Worm (Caenorhabditis elegans) whole organism, L3 larva: ENCODE data around the gene C34C12.7.

ENCODE experiments used
- R02D3.7 ChIP-seq: fragments of 150-350 bp; optimal IDR thresholded peaks from 2 replicates; lab custom pipeline; 2014; ENCODE audit warnings: missing biosample characterization, missing genetic modification characterization
- ZK546.5 ChIP-seq: sonication (generic microtip); optimal IDR thresholded peaks from 2 replicates; lab custom pipeline; 2017; ENCODE audit warnings: missing biosample characterization, missing genetic modification characterization
- aly-2 ChIP-seq: fragments of 150-350 bp; optimal IDR thresholded peaks from 2 replicates; lab custom pipeline; 2014; ENCODE audit warnings: missing biosample characterization, missing genetic modification characterization
- ama-1 ChIP-seq: fragments of 150-350 bp; optimal IDR thresholded peaks from 2 replicates; lab custom pipeline; 2018
- ceh-16 ChIP-seq: sonication (generic microtip); optimal IDR thresholded peaks from 2 replicates; lab custom pipeline; 2017; ENCODE audit warnings: missing biosample characterization, missing genetic modification characterization
- ceh-28 ChIP-seq: fragments of 150-350 bp; optimal IDR thresholded peaks from 2 replicates; lab custom pipeline; 2014; ENCODE audit warnings: missing biosample characterization, missing genetic modification reagents, missing genetic modification characterization
- ceh-82 ChIP-seq: fragments of 150-350 bp; optimal IDR thresholded peaks from 2 replicates; lab custom pipeline; 2014; ENCODE audit warnings: missing biosample characterization, missing genetic modification characterization
- ceh-9 ChIP-seq: sonication (generic microtip); optimal IDR thresholded peaks from 2 replicates; lab custom pipeline; 2018; ENCODE audit warnings: missing biosample characterization, missing genetic modification characterization
- daf-12 ChIP-seq: fragments of 150-350 bp; optimal IDR thresholded peaks from 2 replicates; lab custom pipeline; 2014; ENCODE audit warnings: missing biosample characterization, missing genetic modification reagents, missing genetic modification characterization
- egl-27 ChIP-seq: sonication (generic microtip); optimal IDR thresholded peaks from 4 replicates; lab custom pipeline; 2017; ENCODE audit warnings: missing biosample characterization, missing genetic modification reagents, missing genetic modification characterization
- egl-5 ChIP-seq: fragments of 150-350 bp; optimal IDR thresholded peaks from 2 replicates; lab custom pipeline; 2017; ENCODE audit warnings: missing biosample characterization, missing genetic modification reagents, missing genetic modification characterization, inconsistent platforms
- elt-2 ChIP-seq: sonication (generic microtip); optimal IDR thresholded peaks from 2 replicates; lab custom pipeline; 2016; ENCODE audit warnings: missing genetic modification reagents, mild to moderate bottlenecking, missing genetic modification characterization, missing compliant biosample characterization
- elt-3 ChIP-seq, 3 experiments: fragments of 150-350 bp in 1 of 3; sonication (generic microtip) in 2 of 3; optimal IDR thresholded peaks; 2 replicates in 2 of 3; 4 replicates in 1 of 3; lab custom pipeline; 2014 to 2017; ENCODE audit warnings: missing biosample characterization in 3 of 3, missing genetic modification characterization in 3 of 3
- eor-1 ChIP-seq, 2 experiments: fragments of 150-350 bp; optimal IDR thresholded peaks; 2 replicates each; lab custom pipeline; 2014 to 2018; ENCODE audit warnings: missing biosample characterization in 2 of 2, missing genetic modification characterization in 2 of 2
- fkh-10 ChIP-seq: sonication (generic microtip); optimal IDR thresholded peaks from 2 replicates; lab custom pipeline; 2017; ENCODE audit warnings: missing biosample characterization, missing genetic modification reagents, missing genetic modification characterization
- fkh-2 ChIP-seq: fragments of 150-350 bp; optimal IDR thresholded peaks from 2 replicates; lab custom pipeline; 2014; ENCODE audit warnings: missing biosample characterization, missing genetic modification reagents, missing genetic modification characterization
- hmg-11 ChIP-seq: sonication (generic microtip); optimal IDR thresholded peaks from 2 replicates; lab custom pipeline; 2016; ENCODE audit warnings: missing genetic modification characterization, missing compliant biosample characterization
- jun-1 ChIP-seq: fragments of 150-350 bp; optimal IDR thresholded peaks from 2 replicates; lab custom pipeline; 2014; ENCODE audit warnings: missing biosample characterization, missing genetic modification reagents, missing genetic modification characterization
- lin-15B ChIP-seq: fragments of 150-350 bp; optimal IDR thresholded peaks from 2 replicates; lab custom pipeline; 2014; ENCODE audit warnings: missing biosample characterization, missing genetic modification characterization
- lin-39 ChIP-seq: fragments of 150-350 bp; optimal IDR thresholded peaks from 2 replicates; lab custom pipeline; 2018; ENCODE audit warnings: missing biosample characterization, missing genetic modification reagents, missing genetic modification characterization
- lsy-12 ChIP-seq: sonication (generic microtip); optimal IDR thresholded peaks from 2 replicates; lab custom pipeline; 2016; ENCODE audit warnings: mild to moderate bottlenecking, missing genetic modification characterization, missing compliant biosample characterization
- mdl-1 ChIP-seq: fragments of 150-350 bp; optimal IDR thresholded peaks from 2 replicates; lab custom pipeline; 2014; ENCODE audit warnings: missing biosample characterization, missing genetic modification characterization
- nfya-1 ChIP-seq: sonication (generic microtip); optimal IDR thresholded peaks from 2 replicates; lab custom pipeline; 2017; ENCODE audit warnings: missing genetic modification characterization, mild to moderate bottlenecking, missing compliant biosample characterization, antibody characterized with exemption, moderate library complexity; ENCODE audit not compliant: insufficient read depth
- nhr-11 ChIP-seq: fragments of 150-350 bp; optimal IDR thresholded peaks from 2 replicates; lab custom pipeline; 2014; ENCODE audit warnings: missing biosample characterization, missing genetic modification characterization
- nhr-12 ChIP-seq: fragments of 150-350 bp; optimal IDR thresholded peaks from 2 replicates; lab custom pipeline; 2014; ENCODE audit warnings: missing biosample characterization, missing genetic modification characterization
- nhr-23 ChIP-seq: fragments of 150-350 bp; optimal IDR thresholded peaks from 2 replicates; lab custom pipeline; 2014; ENCODE audit warnings: missing biosample characterization, missing genetic modification reagents, missing genetic modification characterization
- nhr-237 ChIP-seq: fragments of 150-350 bp; optimal IDR thresholded peaks from 2 replicates; lab custom pipeline; 2014; ENCODE audit warnings: missing biosample characterization, missing genetic modification characterization
- nhr-25 ChIP-seq: sonication (generic microtip); optimal IDR thresholded peaks from 2 replicates; lab custom pipeline; 2017; ENCODE audit warnings: missing biosample characterization, missing genetic modification characterization
- nhr-28 ChIP-seq: fragments of 150-350 bp; optimal IDR thresholded peaks from 2 replicates; lab custom pipeline; 2014; ENCODE audit warnings: missing biosample characterization, missing genetic modification characterization
- nhr-67 ChIP-seq: fragments of 150-350 bp; optimal IDR thresholded peaks from 2 replicates; lab custom pipeline; 2014; ENCODE audit warnings: missing biosample characterization, missing genetic modification characterization
- nhr-76 ChIP-seq: fragments of 150-350 bp; sonication (generic microtip); optimal IDR thresholded peaks from 5 replicates; lab custom pipeline; 2014; ENCODE audit warnings: missing biosample characterization, missing genetic modification characterization
- nhr-77 ChIP-seq: fragments of 150-350 bp; optimal IDR thresholded peaks from 2 replicates; lab custom pipeline; 2014; ENCODE audit warnings: missing biosample characterization, missing genetic modification characterization
- pha-4 ChIP-seq: fragments of 150-350 bp; optimal IDR thresholded peaks from 2 replicates; lab custom pipeline; 2014; ENCODE audit warnings: missing biosample characterization, missing genetic modification reagents, missing genetic modification characterization
- pqm-1 ChIP-seq: fragments of 150-350 bp; optimal IDR thresholded peaks from 2 replicates; lab custom pipeline; 2017; ENCODE audit warnings: missing biosample characterization, missing genetic modification characterization, inconsistent platforms
- sea-2 ChIP-seq: fragments of 150-350 bp; sonication (generic microtip); optimal IDR thresholded peaks from 4 replicates; lab custom pipeline; 2014; ENCODE audit warnings: missing biosample characterization, missing genetic modification reagents, missing genetic modification characterization
- skn-1 ChIP-seq: fragments of 150-350 bp; optimal IDR thresholded peaks from 2 replicates; lab custom pipeline; 2014; ENCODE audit warnings: missing biosample characterization, missing genetic modification characterization
- snpc-4 ChIP-seq: fragments of 150-350 bp; optimal IDR thresholded peaks from 2 replicates; lab custom pipeline; 2014; ENCODE audit warnings: missing biosample characterization, missing genetic modification characterization
- unc-39 ChIP-seq: sonication (generic microtip); optimal IDR thresholded peaks from 4 replicates; lab custom pipeline; 2017; ENCODE audit warnings: missing biosample characterization, missing genetic modification characterization
- unc-62 ChIP-seq: fragments of 150-350 bp; sonication (generic microtip); optimal IDR thresholded peaks from 4 replicates; lab custom pipeline; 2014; ENCODE audit warnings: missing biosample characterization, missing genetic modification reagents, missing genetic modification characterization
- zag-1 ChIP-seq: fragments of 150-350 bp; optimal IDR thresholded peaks from 2 replicates; lab custom pipeline; 2014; ENCODE audit warnings: missing biosample characterization, missing genetic modification characterization
- ztf-11 ChIP-seq: fragments of 150-350 bp; optimal IDR thresholded peaks from 2 replicates; lab custom pipeline; 2014; ENCODE audit warnings: missing biosample characterization, missing genetic modification characterization
- ztf-4 ChIP-seq: fragments of 150-350 bp; optimal IDR thresholded peaks from 2 replicates; lab custom pipeline; 2014; ENCODE audit warnings: missing biosample characterization, missing genetic modification characterization

C34C12.7 gene

DNA sequence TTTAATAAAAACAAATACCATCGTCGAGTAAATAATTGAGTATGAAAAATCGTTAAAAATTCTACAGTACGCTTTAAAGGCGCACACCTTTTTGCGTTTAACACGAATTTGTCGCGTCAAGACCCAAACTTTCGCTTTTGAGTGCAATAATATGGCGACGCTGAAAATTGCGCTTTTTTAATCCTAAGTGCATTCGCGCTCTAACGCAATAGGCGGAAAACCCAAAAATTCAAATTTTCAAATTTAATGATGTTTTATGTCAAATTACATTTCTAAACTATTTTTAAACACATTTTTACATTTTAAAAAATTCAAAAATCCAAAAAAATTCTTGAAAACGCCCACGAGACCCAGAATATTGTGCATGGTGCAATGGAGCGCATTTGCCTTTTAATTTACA, 23.7 kb upstream of the C34C12.7 start:
- TF ChIP-seq R02D3.7 (tag; lab: Kevin White, UChicago) (no peak), ceh-28 (tag; lab: Kevin White, UChicago) (no peak), lsy-12 (tag; lab: Kevin White, UChicago) (no peak), daf-12 (tag; lab: Kevin White, UChicago) (no peak), nhr-67 (no peak), nhr-237 (no peak), nhr-28 (tag; lab: Kevin White, UChicago) (no peak), ZK546.5 (tag; lab: Kevin White, UChicago) (no peak), nhr-12 (tag; lab: Kevin White, UChicago) (no peak), nhr-77 (tag; lab: Kevin White, UChicago) (no peak), nhr-23 (tag; lab: Kevin White, UChicago) (no peak), snpc-4 (no peak), sea-2 (GFP tag; lab: Kevin White, UChicago) (no peak), nfya-1 (tag; lab: Kevin White, UChicago) (no peak), ceh-9 (tag; lab: Kevin White, UChicago) (no peak), lin-15B (tag; lab: Kevin White, UChicago) (no peak), zag-1 (tag; lab: Kevin White, UChicago) (no peak), ztf-11 (no peak), elt-2 (tag; lab: Kevin White, UChicago) (no peak), fkh-10 (GFP tag; lab: Kevin White, UChicago) (no peak)

DNA sequence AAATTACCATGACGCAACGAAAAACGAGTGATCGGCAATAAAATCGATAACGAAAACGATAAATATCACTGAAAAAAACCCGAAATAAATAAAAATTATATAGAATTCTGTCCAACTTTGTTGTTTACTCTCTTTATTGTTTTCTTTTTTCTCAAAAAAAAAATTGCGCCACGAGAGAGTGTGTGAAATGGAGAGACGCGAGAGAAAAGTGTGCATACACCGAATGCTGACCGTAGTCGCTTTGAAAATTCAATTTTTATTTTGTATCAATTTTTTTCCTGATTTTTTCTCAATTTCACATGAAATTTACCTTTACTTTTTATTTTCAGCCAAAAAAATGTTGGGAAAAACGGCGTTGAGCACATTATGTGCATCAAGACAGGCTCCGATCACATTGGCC, 21.8 kb upstream of the C34C12.7 start, which contains the start of the genes M01F1.4 and mrpl-35:
Gene M01F1.4 (minus strand): TSS at position 126 of the 400 bp plus-strand sequence.
Gene mrpl-35 (plus strand): TSS at position 330 of the 400 bp plus-strand sequence.
- no peak for TF ChIP-seq mdl-1
- TF ChIP-seq elt-2 (tag; lab: Kevin White, UChicago): peak; percentile 14
- TF ChIP-seq nhr-23 (tag; lab: Kevin White, UChicago): peak; percentile 3
- TF ChIP-seq elt-3 (tag; optimal IDR thresholded peaks at IDR 0.05; lab: Kevin White, UChicago): no peak
- no peak for TF ChIP-seq daf-12 (tag; lab: Kevin White, UChicago)
- no peak for TF ChIP-seq ztf-4 (tag; lab: Kevin White, UChicago)
- no peak for TF ChIP-seq skn-1 (tag; lab: Kevin White, UChicago)
- no peak for TF ChIP-seq nhr-77 (tag; lab: Kevin White, UChicago)
- no peak for TF ChIP-seq ceh-28 (tag; lab: Kevin White, UChicago)
- TF ChIP-seq sea-2 (GFP tag; lab: Kevin White, UChicago): no peak
- peak; percentile 62 for TF ChIP-seq lin-15B (tag; lab: Kevin White, UChicago)
- no peak for TF ChIP-seq jun-1
- TF ChIP-seq ztf-11: no peak
- no peak for TF ChIP-seq zag-1 (tag; lab: Kevin White, UChicago)
- no peak for TF ChIP-seq pqm-1 (tag; lab: Kevin White, UChicago)
- TF ChIP-seq R02D3.7 (tag; lab: Kevin White, UChicago): no peak
- TF ChIP-seq nfya-1 (tag; lab: Kevin White, UChicago): peak; percentile 87
- TF ChIP-seq pha-4: peak; percentile 95
- peak; percentile 12 for TF ChIP-seq lin-39 (tag; lab: Kevin White, UChicago)
- TF ChIP-seq hmg-11 (tag; lab: Kevin White, UChicago): peak; percentile 45
- TF ChIP-seq snpc-4: peak; percentile 65
- no peak for TF ChIP-seq egl-5
- no peak for TF ChIP-seq unc-62 (GFP tag; lab: Kevin White, UChicago)

DNA sequence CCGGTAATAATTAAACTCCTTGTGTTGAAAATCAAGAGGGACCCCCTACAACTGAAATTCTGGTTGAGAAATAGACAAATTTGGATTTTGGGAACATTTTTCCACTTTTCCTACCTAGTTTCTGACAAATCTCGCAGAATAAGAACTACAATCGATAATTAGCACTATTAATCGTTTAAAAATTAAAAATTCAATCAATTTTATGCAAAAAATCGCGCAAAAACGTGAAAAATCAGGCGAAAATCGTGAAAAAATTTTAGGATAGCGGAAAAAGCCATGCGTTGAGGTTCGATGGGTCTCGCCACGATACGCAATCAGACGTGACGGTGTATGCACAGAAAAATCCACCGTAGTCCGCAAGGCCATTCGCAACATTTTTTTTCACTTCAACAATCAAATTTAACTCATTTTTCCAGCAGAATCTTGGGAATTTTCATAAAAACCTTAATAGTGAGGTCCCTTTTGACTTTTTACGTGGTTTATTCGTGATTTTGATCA, 17.0 kb upstream of the C34C12.7 start, which contains the start of gene lias-1:
Gene lias-1 (minus strand): TSS at position 51 of the 498 bp plus-strand sequence.
- TF ChIP-seq eor-1 (tag; optimal IDR thresholded peaks at IDR 0.05; lab: Kevin White, UChicago): no peak
- peak; percentile 73 for TF ChIP-seq snpc-4
- no peak for TF ChIP-seq elt-3 (tag; optimal IDR thresholded peaks at IDR 0.05; lab: Kevin White, UChicago)
- peak; percentile 93 for TF ChIP-seq nhr-25 (tag; lab: Kevin White, UChicago)
- TF ChIP-seq hmg-11 (tag; lab: Kevin White, UChicago): peak; percentile 79
- peak; percentile 94 for TF ChIP-seq nfya-1 (tag; lab: Kevin White, UChicago)
- peak; percentile 68 for TF ChIP-seq ama-1 (lab: Kevin White, UChicago)
- TF ChIP-seq zag-1 (tag; lab: Kevin White, UChicago): no peak
- TF ChIP-seq daf-12 (tag; lab: Kevin White, UChicago): no peak
- TF ChIP-seq aly-2 (tag; lab: Kevin White, UChicago): no peak
- no peak for TF ChIP-seq unc-62 (GFP tag; lab: Kevin White, UChicago)
- TF ChIP-seq skn-1 (tag; lab: Kevin White, UChicago): peak; percentile 60
- TF ChIP-seq unc-39 (tag; lab: Kevin White, UChicago): no peak
- TF ChIP-seq jun-1: peak; percentile 70
- no peak for TF ChIP-seq mdl-1
- TF ChIP-seq elt-2 (tag; lab: Kevin White, UChicago): peak; percentile 47
- no peak for TF ChIP-seq nhr-12 (tag; lab: Kevin White, UChicago)
- TF ChIP-seq nhr-67: no peak
- no peak for TF ChIP-seq nhr-11 (tag; lab: Kevin White, UChicago)
- TF ChIP-seq fkh-10 (GFP tag; lab: Kevin White, UChicago): peak; percentile 39
- TF ChIP-seq egl-27: no peak
- TF ChIP-seq egl-5: peak; percentile 83
- no peak for TF ChIP-seq ceh-82 (tag; lab: Kevin White, UChicago)
- peak; percentile 73 for TF ChIP-seq ztf-4 (tag; lab: Kevin White, UChicago)
- peak; percentile 44 for TF ChIP-seq ceh-28 (tag; lab: Kevin White, UChicago)
- no peak for TF ChIP-seq sea-2 (GFP tag; lab: Kevin White, UChicago)
- peak; percentile 90 for TF ChIP-seq lin-15B (tag; lab: Kevin White, UChicago)
- TF ChIP-seq fkh-2: no peak
- TF ChIP-seq nhr-28 (tag; lab: Kevin White, UChicago): no peak
- TF ChIP-seq ceh-16 (tag; lab: Kevin White, UChicago): no peak
- peak; percentile 49 for TF ChIP-seq lsy-12 (tag; lab: Kevin White, UChicago)
- peak; percentile 91 for TF ChIP-seq pha-4
- no peak for TF ChIP-seq nhr-77 (tag; lab: Kevin White, UChicago)
- no peak for TF ChIP-seq nhr-237
- TF ChIP-seq nhr-76: no peak
- peak; percentile 67 for TF ChIP-seq lin-39 (tag; lab: Kevin White, UChicago)
- TF ChIP-seq pqm-1 (tag; lab: Kevin White, UChicago): peak; percentile 73
- no peak for TF ChIP-seq ztf-11
